Worm (Caenorhabditis elegans) whole organism, mixed stage, embryonic: ENCODE results near the gene srw-145.

ENCODE experiments used
- M03D4.4 ChIP-seq: sonication (generic microtip); optimal IDR thresholded peaks from 2 replicates; lab custom pipeline; 2017; ENCODE audit warnings: mild to moderate bottlenecking, missing genetic modification characterization, missing compliant biosample characterization
- bed-3 ChIP-seq: fragments of 200-800 bp; sonication (Bioruptor generic); optimal IDR thresholded peaks from 3 replicates; lab custom pipeline; 2018; ENCODE audit warnings: mild to moderate bottlenecking, missing genetic modification characterization, moderate library complexity, missing compliant biosample characterization
- blmp-1 ChIP-seq: fragments of 150-350 bp; optimal IDR thresholded peaks from 2 replicates; lab custom pipeline; 2014; ENCODE audit warnings: missing biosample characterization, missing genetic modification characterization
- ceh-39 ChIP-seq: fragments of 150-350 bp; optimal IDR thresholded peaks from 2 replicates; lab custom pipeline; 2014; ENCODE audit warnings: missing biosample characterization, missing genetic modification characterization
- ceh-43 ChIP-seq: fragments of 200-800 bp; sonication (Bioruptor generic); optimal IDR thresholded peaks from 2 replicates; lab custom pipeline; 2018; ENCODE audit warnings: mild to moderate bottlenecking, missing genetic modification characterization, moderate library complexity, missing compliant biosample characterization
- ceh-83 ChIP-seq: fragments of 200-800 bp; sonication (Bioruptor generic); optimal IDR thresholded peaks from 2 replicates; lab custom pipeline; 2018; ENCODE audit warnings: mild to moderate bottlenecking, missing genetic modification characterization, missing compliant biosample characterization
- ces-1 ChIP-seq: fragments of 150-350 bp; optimal IDR thresholded peaks from 2 replicates; lab custom pipeline; 2014; ENCODE audit warnings: missing biosample characterization, missing genetic modification reagents, missing genetic modification characterization
- cnd-1 ChIP-seq: fragments of 200-800 bp; sonication (Bioruptor generic); optimal IDR thresholded peaks from 2 replicates; lab custom pipeline; 2018; ENCODE audit warnings: mild to moderate bottlenecking, missing genetic modification characterization, missing compliant biosample characterization
- elt-1 ChIP-seq: sonication (generic microtip); optimal IDR thresholded peaks from 2 replicates; lab custom pipeline; 2017; ENCODE audit warnings: missing genetic modification characterization, mild to moderate bottlenecking, missing compliant biosample characterization, antibody characterized with exemption, moderate library complexity, borderline replicate concordance; ENCODE audit not compliant: insufficient read depth
- elt-3 ChIP-seq: fragments of 150-350 bp; optimal IDR thresholded peaks from 2 replicates; lab custom pipeline; 2014; ENCODE audit warnings: missing biosample characterization, missing genetic modification characterization
- ham-2 ChIP-seq: fragments of 200-800 bp; sonication (Bioruptor generic); optimal IDR thresholded peaks from 2 replicates; lab custom pipeline; 2018; ENCODE audit warnings: mild to moderate bottlenecking, missing genetic modification characterization, missing compliant biosample characterization
- hlh-1 ChIP-seq: fragments of 150-350 bp; optimal IDR thresholded peaks from 2 replicates; lab custom pipeline; 2014; ENCODE audit warnings: missing biosample characterization, missing genetic modification reagents, missing genetic modification characterization
- lin-13 ChIP-seq: fragments of 150-350 bp; optimal IDR thresholded peaks from 2 replicates; lab custom pipeline; 2014; ENCODE audit warnings: missing biosample characterization, missing genetic modification characterization
- lin-32 ChIP-seq: fragments of 200-800 bp; sonication (Bioruptor generic); optimal IDR thresholded peaks from 2 replicates; lab custom pipeline; 2018; ENCODE audit warnings: mild to moderate bottlenecking, missing genetic modification characterization, missing compliant biosample characterization
- lsy-2 ChIP-seq: fragments of 150-350 bp; optimal IDR thresholded peaks from 2 replicates; lab custom pipeline; 2014; ENCODE audit warnings: missing biosample characterization, missing genetic modification characterization
- mab-5 ChIP-seq: fragments of 150-350 bp; optimal IDR thresholded peaks from 2 replicates; lab custom pipeline; 2014; ENCODE audit warnings: missing biosample characterization, missing genetic modification characterization
- mep-1 ChIP-seq: fragments of 150-350 bp; optimal IDR thresholded peaks from 2 replicates; lab custom pipeline; 2017; ENCODE audit warnings: missing biosample characterization, missing genetic modification reagents, missing genetic modification characterization, inconsistent platforms
- mls-2 ChIP-seq: sonication (generic microtip); optimal IDR thresholded peaks from 2 replicates; lab custom pipeline; 2016; ENCODE audit warnings: mild to moderate bottlenecking, missing genetic modification characterization, moderate library complexity, missing compliant biosample characterization
- nhr-12 ChIP-seq: fragments of 150-350 bp; optimal IDR thresholded peaks from 2 replicates; lab custom pipeline; 2014; ENCODE audit warnings: missing biosample characterization, missing genetic modification characterization
- nhr-237 ChIP-seq: fragments of 150-350 bp; optimal IDR thresholded peaks from 2 replicates; lab custom pipeline; 2014; ENCODE audit warnings: missing biosample characterization, missing genetic modification characterization
- nhr-28 ChIP-seq: fragments of 150-350 bp; optimal IDR thresholded peaks from 2 replicates; lab custom pipeline; 2014; ENCODE audit warnings: missing biosample characterization, missing genetic modification characterization
- nhr-76 ChIP-seq: sonication (generic microtip); optimal IDR thresholded peaks from 2 replicates; lab custom pipeline; 2017; ENCODE audit warnings: missing biosample characterization, missing genetic modification characterization
- pha-4 ChIP-seq: fragments of 150-350 bp; optimal IDR thresholded peaks from 2 replicates; lab custom pipeline; 2018; ENCODE audit warnings: missing biosample characterization, missing genetic modification reagents, missing genetic modification characterization
- sem-2 ChIP-seq: fragments of 200-800 bp; sonication (Bioruptor generic); optimal IDR thresholded peaks from 2 replicates; lab custom pipeline; 2018; ENCODE audit warnings: mild to moderate bottlenecking, missing genetic modification characterization, missing compliant biosample characterization
- snpc-4 ChIP-seq: fragments of 150-350 bp; optimal IDR thresholded peaks from 2 replicates; lab custom pipeline; 2014; ENCODE audit warnings: missing biosample characterization, missing genetic modification characterization
- sptf-1 ChIP-seq: sonication (generic microtip); optimal IDR thresholded peaks from 2 replicates; lab custom pipeline; 2017; ENCODE audit warnings: mild to moderate bottlenecking, missing genetic modification characterization, moderate library complexity, missing compliant biosample characterization
- tbx-8 ChIP-seq: fragments of 200-800 bp; sonication (Bioruptor generic); optimal IDR thresholded peaks from 2 replicates; lab custom pipeline; 2018; ENCODE audit warnings: mild to moderate bottlenecking, missing genetic modification characterization, moderate library complexity, missing compliant biosample characterization
- unc-120 ChIP-seq: sonication (generic microtip); optimal IDR thresholded peaks from 2 replicates; lab custom pipeline; 2017; ENCODE audit warnings: missing genetic modification characterization, missing compliant biosample characterization; ENCODE audit not compliant: poor library complexity, severe bottlenecking
- unc-39 ChIP-seq: fragments of 150-350 bp; optimal IDR thresholded peaks from 2 replicates; lab custom pipeline; 2014; ENCODE audit warnings: missing biosample characterization, missing genetic modification characterization
- unc-62 ChIP-seq: fragments of 150-350 bp; optimal IDR thresholded peaks from 2 replicates; lab custom pipeline; 2014; ENCODE audit warnings: missing biosample characterization, missing genetic modification reagents, missing genetic modification characterization
- zip-8 ChIP-seq: fragments of 150-350 bp; optimal IDR thresholded peaks from 2 replicates; lab custom pipeline; 2014; ENCODE audit warnings: missing biosample characterization, missing genetic modification characterization
- ztf-11 ChIP-seq: fragments of 150-350 bp; optimal IDR thresholded peaks from 2 replicates; lab custom pipeline; 2014; ENCODE audit warnings: missing biosample characterization, missing genetic modification characterization

The srw-145 gene

DNA sequence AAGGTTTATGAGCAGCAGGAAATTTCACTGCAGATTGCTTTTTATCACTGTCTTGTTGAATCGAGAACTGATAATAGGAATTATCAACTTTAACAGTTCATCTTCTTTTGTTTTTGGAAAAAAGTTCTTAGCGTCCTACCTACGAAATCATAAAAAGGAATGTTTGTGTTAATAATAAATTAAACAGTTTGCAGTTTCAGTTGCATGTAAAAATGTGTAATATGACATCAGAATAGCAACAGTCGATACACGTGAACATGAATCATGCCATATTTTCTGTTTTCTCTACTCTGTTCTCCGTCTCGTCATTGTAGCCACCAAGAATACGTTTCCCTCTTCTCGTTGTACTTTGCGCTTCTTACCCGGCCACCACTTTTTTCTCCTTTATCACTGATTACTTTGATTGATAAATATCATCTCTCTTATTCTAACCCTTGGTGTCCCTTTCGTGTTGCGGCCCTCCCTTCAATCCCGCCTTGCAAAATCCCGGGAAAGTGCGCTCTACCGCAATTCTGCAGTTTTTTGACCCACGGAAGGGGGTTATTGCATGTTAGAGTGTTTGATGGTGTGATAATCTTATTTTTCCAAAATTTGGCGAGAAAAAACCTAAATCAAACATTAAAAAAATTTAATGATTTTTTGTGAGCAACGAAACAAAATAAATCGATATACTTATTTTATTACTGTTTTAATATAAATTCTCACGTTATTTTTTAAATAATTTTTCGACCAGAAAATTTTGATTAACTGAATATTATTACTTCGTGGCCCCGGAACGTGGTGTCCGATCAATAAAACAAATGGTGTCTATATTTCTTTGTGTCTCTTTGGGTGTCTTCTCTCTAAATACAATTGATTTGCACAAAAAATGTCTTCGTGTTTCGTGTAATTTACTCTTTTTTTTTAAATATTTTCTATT lies 44.2 kb upstream of the srw-145 start, which contains the start of gene sptl-3:
Gene sptl-3, plus strand, starts transcription at position 869 of the 919 bp plus-strand sequence.
- TF ChIP-seq bed-3 (GFP tag; lab: Kevin White, UChicago) (no peak), elt-3 (tag; lab: Kevin White, UChicago) (no peak), ceh-43 (no peak), unc-120 (tag; lab: Kevin White, UChicago) (peak; percentile 7), sem-2 (GFP tag; lab: Kevin White, UChicago) (no peak), mep-1 (tag; lab: Kevin White, UChicago) (peak; percentile 14), unc-62 (GFP tag; lab: Kevin White, UChicago) (peak; percentile 17), nhr-28 (tag; lab: Kevin White, UChicago) (no peak), cnd-1 (no peak), nhr-12 (no peak), sptf-1 (no peak)

DNA sequence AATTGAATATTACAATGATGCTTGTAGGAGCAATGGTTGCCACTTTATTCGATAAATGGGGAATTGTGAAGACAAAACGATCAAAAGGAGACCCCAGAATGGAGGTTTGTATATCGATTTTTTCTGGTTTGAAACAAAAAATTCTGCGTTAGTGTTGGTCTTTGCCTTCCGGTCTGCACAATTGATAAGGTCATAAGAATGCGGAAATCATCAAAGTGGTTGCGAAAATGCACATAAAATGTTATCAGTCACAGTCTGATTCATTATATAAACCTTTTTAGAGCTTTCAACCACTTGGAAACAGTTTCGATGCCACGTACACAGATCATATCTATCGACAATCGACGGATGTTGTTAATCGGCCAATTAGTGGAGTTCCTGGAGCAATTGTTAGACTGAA lies 43.4 kb upstream of the srw-145 start:
- no peak for TF ChIP-seq lsy-2

DNA sequence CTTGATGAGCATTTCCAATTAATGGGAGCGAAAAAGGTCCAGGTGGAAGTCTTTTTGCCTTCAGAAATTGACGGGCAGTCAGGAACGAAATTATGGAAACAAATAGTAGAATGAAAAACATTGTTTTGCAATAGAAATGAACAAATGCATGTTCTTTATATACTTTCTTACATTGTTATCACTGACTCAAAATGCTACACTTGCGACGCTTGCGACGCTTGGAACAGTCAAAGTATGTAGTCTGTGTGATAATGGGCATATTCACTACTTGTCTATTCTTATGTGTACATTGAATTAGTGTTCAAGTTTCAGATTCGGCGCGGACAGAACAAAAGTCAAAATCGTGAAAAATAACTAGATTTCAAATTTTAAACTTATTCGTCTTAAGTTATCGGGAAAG lies 38.6 kb upstream of the srw-145 start, which contains the start of gene cyp-35C1:
Gene cyp-35C1, minus strand, starts transcription at position 132 of the 400 bp plus-strand sequence.
- no peak for TF ChIP-seq elt-3 (tag; lab: Kevin White, UChicago)
- TF ChIP-seq sptf-1 = no peak
- TF ChIP-seq mab-5 (tag; lab: Kevin White, UChicago) = no peak
- TF ChIP-seq pha-4 (tag; lab: Kevin White, UChicago) = no peak
- no peak for TF ChIP-seq ham-2 (GFP tag; lab: Kevin White, UChicago)
- TF ChIP-seq blmp-1 (tag; lab: Kevin White, UChicago) = no peak
- TF ChIP-seq ces-1 (GFP tag; lab: Kevin White, UChicago) = no peak
- no peak for TF ChIP-seq M03D4.4
- TF ChIP-seq unc-62 (GFP tag; lab: Kevin White, UChicago) = no peak
- TF ChIP-seq tbx-8 (GFP tag; lab: Kevin White, UChicago) = no peak
- no peak for TF ChIP-seq cnd-1
- no peak for TF ChIP-seq snpc-4 (tag; lab: Kevin White, UChicago)
- TF ChIP-seq, all 35 proteins: peak for 0

DNA sequence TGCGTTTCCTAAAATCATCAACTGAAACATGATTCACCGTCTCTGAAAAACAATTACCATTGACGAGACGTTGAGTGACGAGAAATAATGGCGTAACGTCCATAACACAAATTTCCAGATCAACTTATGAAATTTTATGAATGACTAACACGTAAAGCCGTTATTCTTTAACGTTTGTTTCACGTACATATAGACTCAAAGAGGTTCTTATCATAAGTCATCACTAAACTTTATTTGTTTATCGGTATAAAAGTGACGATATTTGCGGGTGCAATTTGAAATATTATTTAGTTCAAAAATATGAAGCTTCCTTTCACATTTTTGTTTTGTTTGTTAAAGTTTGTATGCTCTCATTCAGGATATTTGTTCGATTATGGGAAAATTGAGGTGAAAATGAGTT lies 37.7 kb upstream of the srw-145 start, which contains the start of gene oac-3:
Gene oac-3, plus strand, starts transcription at position 301 of the 400 bp plus-strand sequence.
- TF ChIP-seq ceh-39 (tag; lab: Kevin White, UChicago) (no peak), nhr-237 (no peak), snpc-4 (tag; lab: Kevin White, UChicago) (no peak), bed-3 (GFP tag; lab: Kevin White, UChicago) (no peak), unc-62 (GFP tag; lab: Kevin White, UChicago) (no peak), zip-8 (tag; lab: Kevin White, UChicago) (no peak), mls-2 (tag; lab: Kevin White, UChicago) (no peak), nhr-76 (tag; lab: Kevin White, UChicago) (no peak), lin-32 (GFP tag; lab: Kevin White, UChicago) (no peak), lsy-2 (no peak), ces-1 (GFP tag; lab: Kevin White, UChicago) (no peak), elt-1 (tag; lab: Kevin White, UChicago) (no peak), ceh-43 (no peak)

DNA sequence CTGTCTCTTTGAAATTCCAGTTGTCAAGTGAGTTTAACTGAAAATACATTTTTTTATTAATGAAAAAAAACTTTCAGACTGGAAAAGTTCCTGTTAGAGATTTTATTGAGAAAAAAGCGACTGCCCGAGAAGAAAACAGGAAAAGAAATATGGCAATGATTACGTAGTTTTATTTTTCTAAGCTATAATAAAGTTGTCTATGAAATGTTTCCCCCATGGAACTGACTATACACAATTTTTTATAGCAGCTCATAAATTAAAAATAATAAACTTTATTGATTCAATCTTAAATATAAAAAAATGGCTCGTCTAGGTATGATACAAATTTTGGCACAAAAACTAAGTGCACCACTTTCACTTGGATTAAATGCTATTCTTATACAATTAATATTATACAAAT lies 34.5 kb upstream of the srw-145 start, which contains the start of gene C06B3.1:
Gene C06B3.1, plus strand, starts transcription at position 301 of the 400 bp plus-strand sequence.
- TF ChIP-seq lin-13 (tag; lab: Kevin White, UChicago) = no peak

DNA sequence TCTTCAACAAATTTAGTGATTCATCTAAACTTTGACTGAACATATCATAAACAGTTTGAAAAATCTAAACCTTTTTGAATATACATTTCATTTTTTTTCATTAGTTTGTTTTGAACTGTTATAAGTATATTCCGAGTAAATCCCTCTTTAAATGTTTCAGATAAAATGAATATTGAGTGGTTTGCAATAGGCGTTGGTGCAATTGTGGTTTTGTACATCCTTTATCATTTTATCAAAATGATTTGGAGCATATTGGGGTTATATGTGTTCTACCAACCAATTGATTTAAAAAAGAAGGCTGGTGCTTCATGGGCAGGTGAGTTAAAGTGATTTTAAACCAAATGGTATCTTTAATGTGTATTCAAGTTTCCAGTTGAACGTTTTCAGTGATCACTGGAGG lies 32.5 kb upstream of the srw-145 start, which contains the start of gene stdh-3:
Gene stdh-3, plus strand, starts transcription at position 166 of the 400 bp plus-strand sequence.
- TF ChIP-seq blmp-1 (tag; lab: Kevin White, UChicago) (no peak), elt-1 (tag; lab: Kevin White, UChicago) (no peak), mep-1 (tag; lab: Kevin White, UChicago) (no peak), sem-2 (GFP tag; lab: Kevin White, UChicago) (no peak), ztf-11 (tag; lab: Kevin White, UChicago) (no peak), nhr-237 (no peak), nhr-12 (no peak), nhr-28 (tag; lab: Kevin White, UChicago) (no peak), lsy-2 (no peak), ceh-83 (no peak), hlh-1 (tag; lab: Kevin White, UChicago) (no peak), ces-1 (GFP tag; lab: Kevin White, UChicago) (no peak), lin-32 (GFP tag; lab: Kevin White, UChicago) (no peak), lin-13 (tag; lab: Kevin White, UChicago) (no peak), unc-39 (no peak), pha-4 (tag; lab: Kevin White, UChicago) (no peak), ceh-39 (tag; lab: Kevin White, UChicago) (no peak), mls-2 (tag; lab: Kevin White, UChicago) (no peak), mab-5 (tag; lab: Kevin White, UChicago) (no peak)
